Fruit fly (Drosophila melanogaster) whole organism: ENCODE measurements around the gene Cad99C.

Source experiments
- CG8478 ChIP-seq: fragments of >200 bp; optimal IDR thresholded peaks from 2 replicates; lab custom pipeline; 2018; ENCODE audit warnings: inconsistent platforms
- Dll ChIP-seq: fragments of >200 bp; optimal IDR thresholded peaks from 2 replicates; lab custom pipeline; 2017
- EcR ChIP-seq, 2 experiments: fragments of >200 bp; optimal IDR thresholded peaks; 2 replicates each; lab custom pipeline; 2017; ENCODE audit warnings: missing biosample characterization in 2 of 2, missing genetic modification characterization in 2 of 2, missing genetic modification reagents in 2 of 2
- pan ChIP-seq: fragments of >200 bp; optimal IDR thresholded peaks from 2 replicates; lab custom pipeline; 2017
- psq ChIP-seq: fragments of >200 bp; optimal IDR thresholded peaks from 2 replicates; lab custom pipeline; 2017
- usp ChIP-seq: fragments of >200 bp; optimal IDR thresholded peaks from 2 replicates; lab custom pipeline; 2017; ENCODE audit warnings: missing biosample characterization, missing genetic modification characterization, mixed read lengths

Cad99C gene

dm6 chr3R:29859763-29860162 is 18.3 kb downstream of the Cad99C start:
- no peak for TF ChIP-seq psq (lab: Kevin White, UChicago)
- no peak for TF ChIP-seq EcR (GFP tag; optimal IDR thresholded peaks at IDR 0.05; lab: Kevin White, UChicago)
- TF ChIP-seq CG8478 (lab: Kevin White, UChicago), result no peak
- no peak for TF ChIP-seq Dll (lab: Kevin White, UChicago)
- TF ChIP-seq pan, result no peak
- TF ChIP-seq usp (GFP tag; lab: Kevin White, UChicago), result no peak

dm6 chr3R:29861432-29862249 is 20.2 kb downstream of the Cad99C start, which contains the start of the genes CG15514 and RpS8:
Gene CG15514, minus strand, starts transcription at chr3R:29861494.
Gene RpS8, plus strand, starts transcription at chr3R:29861582.
- no peak for TF ChIP-seq CG8478 (lab: Kevin White, UChicago)
- TF ChIP-seq Dll (lab: Kevin White, UChicago), result no peak
- TF ChIP-seq usp (GFP tag; lab: Kevin White, UChicago), result no peak
- no peak for TF ChIP-seq EcR (GFP tag; optimal IDR thresholded peaks at IDR 0.05; lab: Kevin White, UChicago)
- TF ChIP-seq pan, result no peak
- no peak for TF ChIP-seq psq (lab: Kevin White, UChicago)

DNA sequence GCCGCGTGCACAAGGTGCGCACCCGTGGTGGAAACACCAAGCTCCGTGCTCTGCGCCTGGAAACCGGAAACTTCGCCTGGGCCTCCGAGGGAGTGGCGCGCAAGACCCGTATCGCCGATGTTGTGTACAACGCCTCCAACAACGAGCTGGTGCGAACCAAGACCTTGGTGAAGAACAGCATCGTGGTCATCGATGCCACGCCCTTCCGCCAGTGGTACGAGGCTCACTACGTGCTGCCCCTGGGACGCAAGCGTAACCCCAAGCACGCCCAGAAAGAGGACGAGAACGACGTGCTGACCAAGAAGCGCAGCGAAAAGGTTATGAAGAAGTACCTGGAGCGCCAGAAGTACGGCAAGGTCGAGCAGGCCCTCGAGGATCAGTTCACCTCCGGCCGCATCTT is 21.3 kb downstream of the Cad99C start:
- TF ChIP-seq usp (GFP tag; lab: Kevin White, UChicago) (no peak), psq (lab: Kevin White, UChicago) (no peak), EcR (GFP tag; optimal IDR thresholded peaks at IDR 0.05; lab: Kevin White, UChicago) (no peak), Dll (lab: Kevin White, UChicago) (no peak), CG8478 (lab: Kevin White, UChicago) (no peak), pan (no peak)

- TF ChIP-seq Dll (lab: Kevin White, UChicago), result no peak
Measured at dm6 chr3R:29866706-29867105, 25.2 kb downstream of the Cad99C start.

DNA sequence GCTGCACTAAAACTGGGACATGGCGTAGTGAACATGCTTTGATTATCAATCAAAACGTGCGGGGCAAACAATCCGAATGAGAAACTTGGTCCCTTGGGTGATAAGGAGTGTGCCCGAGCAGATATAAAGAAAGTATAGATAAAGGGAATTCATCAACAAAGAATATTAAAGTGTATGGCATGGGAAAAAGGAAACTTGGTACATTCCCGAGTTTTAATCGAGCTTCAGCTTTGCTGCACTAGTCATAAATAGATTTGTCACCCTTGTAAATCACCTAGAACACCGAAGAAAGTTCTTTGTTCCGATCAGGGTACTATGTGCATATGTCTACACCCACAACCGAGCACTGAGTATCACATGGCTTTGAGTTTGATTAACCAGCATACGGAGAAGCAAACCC is 26.0 kb downstream of the Cad99C start:
- TF ChIP-seq usp (GFP tag; lab: Kevin White, UChicago), result no peak
- no peak for TF ChIP-seq CG8478 (lab: Kevin White, UChicago)
- TF ChIP-seq psq (lab: Kevin White, UChicago), result no peak
- no peak for TF ChIP-seq Dll (lab: Kevin White, UChicago)
- TF ChIP-seq EcR (GFP tag; optimal IDR thresholded peaks at IDR 0.05; lab: Kevin White, UChicago), result no peak
- no peak for TF ChIP-seq pan

- no peak for TF ChIP-seq usp (GFP tag; lab: Kevin White, UChicago)
- TF ChIP-seq pan, result no peak
- no peak for TF ChIP-seq psq (lab: Kevin White, UChicago)
- TF ChIP-seq Dll (lab: Kevin White, UChicago), result no peak
- TF ChIP-seq CG8478 (lab: Kevin White, UChicago), result no peak
- TF ChIP-seq EcR (GFP tag; optimal IDR thresholded peaks at IDR 0.05; lab: Kevin White, UChicago), result no peak
Measured at dm6 chr3R:29867895-29868294, 26.4 kb downstream of the Cad99C start.

DNA sequence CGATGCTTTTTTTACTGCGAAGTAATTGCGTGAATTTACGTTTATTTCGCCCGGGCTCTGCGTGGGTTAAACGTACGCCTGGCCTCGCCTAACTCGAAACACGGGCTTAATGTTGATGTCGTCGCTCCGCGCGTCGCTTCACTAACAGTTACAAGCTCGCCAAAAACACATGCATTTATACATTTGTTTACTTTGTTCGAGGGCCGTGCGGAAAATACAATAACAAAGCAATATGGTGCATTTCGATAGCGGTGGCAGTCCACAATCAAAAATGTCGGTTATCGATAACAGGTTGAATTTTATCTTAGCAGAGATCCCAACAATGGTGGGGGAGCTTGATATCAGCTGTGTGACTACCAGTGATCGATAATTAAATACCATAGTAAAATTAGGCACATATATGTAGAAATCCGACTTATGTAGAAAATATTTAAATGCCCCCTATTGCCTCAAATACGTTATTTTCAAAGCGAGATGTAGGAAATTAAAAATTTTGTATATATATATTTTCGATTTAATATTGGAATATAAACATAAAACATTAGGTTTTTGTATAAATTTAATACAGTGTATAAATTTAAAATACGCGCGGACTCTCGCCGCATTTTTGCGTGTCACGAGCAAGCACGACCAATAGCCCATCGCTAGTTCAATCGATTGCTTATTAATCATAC is 27.4 kb downstream of the Cad99C start, which contains the start of gene Zip99C:
TSS of gene Zip99C (minus strand) at position 220 of the 674 bp plus-strand sequence.
- TF ChIP-seq psq (lab: Kevin White, UChicago), result no peak
- TF ChIP-seq pan, result no peak
- no peak for TF ChIP-seq Dll (lab: Kevin White, UChicago)
- TF ChIP-seq EcR (GFP tag; optimal IDR thresholded peaks at IDR 0.05; lab: Kevin White, UChicago), result no peak
- TF ChIP-seq usp (GFP tag; lab: Kevin White, UChicago), result no peak
- TF ChIP-seq CG8478 (lab: Kevin White, UChicago), result no peak

dm6 chr3R:29869350-29869688 is 27.9 kb downstream of the Cad99C start, which contains the start of gene CG34133:
Gene CG34133, plus strand, starts transcription at chr3R:29869365.
- TF ChIP-seq usp (GFP tag; lab: Kevin White, UChicago), result no peak
- TF ChIP-seq EcR (GFP tag; optimal IDR thresholded peaks at IDR 0.05; lab: Kevin White, UChicago), result no peak
- TF ChIP-seq psq (lab: Kevin White, UChicago), result no peak
- TF ChIP-seq pan, result no peak
- no peak for TF ChIP-seq CG8478 (lab: Kevin White, UChicago)
- no peak for TF ChIP-seq Dll (lab: Kevin White, UChicago)

- no peak for TF ChIP-seq psq (lab: Kevin White, UChicago)
- TF ChIP-seq Dll (lab: Kevin White, UChicago), result no peak
- no peak for TF ChIP-seq EcR (GFP tag; optimal IDR thresholded peaks at IDR 0.05; lab: Kevin White, UChicago)
- no peak for TF ChIP-seq CG8478 (lab: Kevin White, UChicago)
- no peak for TF ChIP-seq pan
- no peak for TF ChIP-seq usp (GFP tag; lab: Kevin White, UChicago)
Measured at dm6 chr3R:29875830-29876229, 34.4 kb downstream of the Cad99C start.

- TF ChIP-seq usp (GFP tag; lab: Kevin White, UChicago), result no peak
- TF ChIP-seq psq (lab: Kevin White, UChicago), result no peak
- no peak for TF ChIP-seq CG8478 (lab: Kevin White, UChicago)
- TF ChIP-seq Dll (lab: Kevin White, UChicago), result no peak
- TF ChIP-seq EcR (GFP tag; optimal IDR thresholded peaks at IDR 0.05; lab: Kevin White, UChicago), result no peak
- TF ChIP-seq pan, result no peak
Measured at dm6 chr3R:29876232-29876631, 34.8 kb downstream of the Cad99C start.

- TF ChIP-seq EcR (GFP tag; optimal IDR thresholded peaks at IDR 0.05; lab: Kevin White, UChicago) (no peak), Dll (lab: Kevin White, UChicago) (no peak), CG8478 (lab: Kevin White, UChicago) (no peak), psq (lab: Kevin White, UChicago) (no peak), usp (GFP tag; lab: Kevin White, UChicago) (no peak)
Measured at dm6 chr3R:29876733-29877193, 35.3 kb downstream of the Cad99C start, which contains the start of gene CG31038. Gene CG31038, plus strand, starts transcription at chr3R:29877059.
